Worm (Caenorhabditis elegans) whole organism, L4 larva: Measurements from ENCODE around the gene C09E9.1.

Experiments
- F26F4.8 ChIP-seq: fragments of 200-800 bp; sonication (Bioruptor generic); conservative IDR thresholded peaks from 2 replicates; pipeline ENCODE4 v1.3.6; 2022; ENCODE audit warnings: missing genetic modification characterization, missing compliant biosample characterization
- ama-1 ChIP-seq: fragments of 150-350 bp; optimal IDR thresholded peaks from 2 replicates; lab custom pipeline; 2014; ENCODE audit warnings: inconsistent platforms, mixed read lengths
- daf-19 ChIP-seq: fragments of 200-800 bp; sonication (Bioruptor generic); conservative IDR thresholded peaks from 2 replicates; pipeline ENCODE4 v1.3.6; 2022; ENCODE audit warnings: missing genetic modification characterization, missing compliant biosample characterization
- dmd-8 ChIP-seq: fragments of 200-800 bp; sonication (Bioruptor generic); IDR thresholded peaks from 2 replicates; pipeline ENCODE4 v1.3.6; 2022; ENCODE audit warnings: missing genetic modification characterization, missing compliant biosample characterization
- dpl-1 ChIP-seq: fragments of 150-350 bp; optimal IDR thresholded peaks from 2 replicates; lab custom pipeline; 2014; ENCODE audit warnings: missing biosample characterization, missing genetic modification reagents, missing genetic modification characterization
- hlh-11 ChIP-seq: fragments of 200-800 bp; sonication (Bioruptor generic); optimal IDR thresholded peaks from 2 replicates; lab custom pipeline; 2018; ENCODE audit warnings: mild to moderate bottlenecking, missing genetic modification characterization, missing compliant biosample characterization
- hmg-1.1 ChIP-seq: fragments of 200-800 bp; sonication (Bioruptor generic); IDR thresholded peaks from 2 replicates; pipeline ENCODE4 v1.3.6; 2022; ENCODE audit warnings: missing genetic modification reagents, missing genetic modification characterization, missing compliant biosample characterization
- lin-39 ChIP-seq: fragments of 150-350 bp; optimal IDR thresholded peaks from 2 replicates; lab custom pipeline; 2014; ENCODE audit warnings: missing biosample characterization, missing genetic modification reagents, missing genetic modification characterization
- snpc-4 ChIP-seq: fragments of 150-350 bp; optimal IDR thresholded peaks from 2 replicates; lab custom pipeline; 2014; ENCODE audit warnings: missing biosample characterization, missing genetic modification characterization
- unc-62 ChIP-seq, 3 experiments: fragments of 150-350 bp in 1 of 3; sonication (generic microtip); optimal IDR thresholded peaks in 2 of 3; peaks in 1 of 3; 1 replicate in 1 of 3; 2 replicates in 2 of 3; lab custom pipeline; 2014 to 2017; ENCODE audit warnings: missing biosample characterization in 3 of 3, missing genetic modification characterization in 3 of 3, missing genetic modification reagents in 3 of 3, missing genotype in 1 of 3
- zag-1 ChIP-seq: fragments of 150-350 bp; optimal IDR thresholded peaks from 2 replicates; lab custom pipeline; 2014; ENCODE audit warnings: missing biosample characterization, missing genetic modification characterization

- TF ChIP-seq unc-62 (GFP tag; optimal IDR thresholded peaks at IDR 0.05 in 1 of 2; lab: Kevin White, UChicago): peak in 1 of 2 experiments; percentile 1
- TF ChIP-seq unc-62 (tag; optimal IDR thresholded peaks at IDR 0.05; lab: Kevin White, UChicago): no peak
- TF ChIP-seq hlh-11 (tag; lab: Kevin White, UChicago): no peak
- TF ChIP-seq hmg-1.1: no peak
- TF ChIP-seq lin-39 (tag; lab: Kevin White, UChicago): no peak
- no peak for TF ChIP-seq dmd-8 (GFP tag; lab: Robert Waterston, UW)
- no peak for TF ChIP-seq ama-1 (lab: Kevin White, UChicago)
- no peak for TF ChIP-seq F26F4.8
- no peak for TF ChIP-seq zag-1 (tag; lab: Kevin White, UChicago)
- no peak for TF ChIP-seq daf-19 (GFP tag; lab: Robert Waterston, UW)
- TF ChIP-seq snpc-4: no peak
- TF ChIP-seq dpl-1 (GFP tag; lab: Kevin White, UChicago): no peak
Observed at ce11 chrIV:1255632-1256031, 19.0 kb upstream of the C09E9.1 start, which contains the start of gene clec-167.
